Fruit fly (Drosophila melanogaster): ENCODE measurements around the gene TkR99D.

TkR99D gene

DNA sequence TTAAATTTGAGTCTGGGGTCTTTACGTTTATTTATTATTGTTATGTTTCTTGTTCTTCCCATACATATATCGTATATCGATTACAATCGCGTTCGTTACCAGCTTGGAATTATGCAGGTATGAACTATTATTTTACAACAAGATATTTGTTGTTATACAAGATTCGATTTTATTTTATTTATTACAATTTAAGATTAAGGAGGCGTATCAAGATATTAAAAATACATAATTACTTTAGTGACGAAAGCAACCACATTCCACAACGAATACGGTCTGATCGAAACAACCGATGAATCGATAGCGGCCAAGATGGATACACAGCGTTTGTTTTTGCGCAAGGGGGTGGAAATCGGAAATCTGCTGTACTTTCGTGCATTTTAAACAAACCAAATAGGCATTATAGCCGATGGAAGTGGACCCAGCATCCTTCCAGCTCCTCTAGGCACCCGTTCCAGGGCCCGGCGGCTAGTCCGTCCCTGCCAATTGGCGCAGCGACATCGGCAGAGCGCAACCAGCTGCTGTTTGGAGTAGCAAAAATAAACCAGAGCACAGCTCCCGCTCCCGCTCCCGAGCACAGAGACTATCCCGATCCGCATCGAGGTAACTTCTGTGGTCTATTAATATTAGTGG is 28.5 kb upstream of the TkR99D start, which contains the start of the genes CG15525 and CG11504 (continued):
- TF ChIP-seq crp (GFP tag; optimal IDR thresholded peaks at IDR 0.05): peak in 1 of 2 experiments; percentile 33
- TF ChIP-seq YL-1 (GFP tag; optimal IDR thresholded peaks at IDR 0.05): peak; percentile 79
- peak; percentile 3 for TF ChIP-seq NC2β (GFP tag; optimal IDR thresholded peaks at IDR 0.05)
- no peak for TF ChIP-seq Hey (tag; optimal IDR thresholded peaks at IDR 0.05)
- no peak for TF ChIP-seq CG30431 (GFP tag; optimal IDR thresholded peaks at IDR 0.05)
- TF ChIP-seq CG10366 (GFP tag; IDR thresholded peaks at IDR 0.05): peak; percentile 54; the same call in 1 of the 2 replicates
- TF ChIP-seq Spps (tag; optimal IDR thresholded peaks at IDR 0.05): peak; percentile 46
- TF ChIP-seq CG18476 (GFP tag; optimal IDR thresholded peaks at IDR 0.05): peak; percentile 47
- TF ChIP-seq CG43689 (GFP tag; IDR thresholded peaks at IDR 0.05): no peak
- peak; percentile 67 for TF ChIP-seq sob (GFP tag; IDR thresholded peaks at IDR 0.05)
- TF ChIP-seq insv (GFP tag; optimal IDR thresholded peaks at IDR 0.05): peak in 1 of 2 experiments; percentile 7
- no peak for TF ChIP-seq CG8388 (GFP tag; optimal IDR thresholded peaks at IDR 0.05)
- TF ChIP-seq prd (optimal IDR thresholded peaks at IDR 0.05): no peak
- peak; percentile 82 for TF ChIP-seq prd (GFP tag; IDR thresholded peaks at IDR 0.05)
- no peak for TF ChIP-seq CG10959 (GFP tag; IDR thresholded peaks at IDR 0.05)
- peak; percentile 51 for TF ChIP-seq shn (GFP tag; optimal IDR thresholded peaks at IDR 0.05)
- no peak for TF ChIP-seq cato (GFP tag; optimal IDR thresholded peaks at IDR 0.05; ENCODE audit: borderline replicate concordance)
- TF ChIP-seq CG17186 (GFP tag; optimal IDR thresholded peaks at IDR 0.05): peak; percentile 71
- TF ChIP-seq slbo (GFP tag; IDR thresholded peaks at IDR 0.05): peak; percentile 84
- no peak for TF ChIP-seq Nf-YB (GFP tag; optimal IDR thresholded peaks at IDR 0.05)
- TF ChIP-seq vfl (GFP tag; optimal IDR thresholded peaks at IDR 0.05): peak; percentile 34
- peak; percentile 49 for TF ChIP-seq CG10267 (tag; optimal IDR thresholded peaks at IDR 0.05)
- no peak; the same call in 1 of the 3 replicates for TF ChIP-seq CG17361 (GFP tag; IDR thresholded peaks at IDR 0.05)
- peak; percentile 16 for TF ChIP-seq CG8089 (GFP tag; optimal IDR thresholded peaks at IDR 0.05)
- TF ChIP-seq lilli (GFP tag; optimal IDR thresholded peaks at IDR 0.05): peak; percentile 68
- peak; percentile 90 for TF ChIP-seq Dref (GFP tag; IDR thresholded peaks at IDR 0.05)
- peak; percentile 8 for TF ChIP-seq CG8944 (GFP tag; optimal IDR thresholded peaks at IDR 0.05)
- no peak for TF ChIP-seq schlank (tag; optimal IDR thresholded peaks at IDR 0.05)
- no peak for TF ChIP-seq ab (GFP tag; optimal IDR thresholded peaks at IDR 0.05)
- no peak for TF ChIP-seq exex (tag; optimal IDR thresholded peaks at IDR 0.05)
- TF ChIP-seq ken (GFP tag; IDR thresholded peaks at IDR 0.05): no peak
- TF ChIP-seq CG11695 (GFP tag; IDR thresholded peaks at IDR 0.05): no peak
- TF ChIP-seq Sry-β (GFP tag; optimal IDR thresholded peaks at IDR 0.05): no peak
- TF ChIP-seq CG2199 (GFP tag; IDR thresholded peaks at IDR 0.05): no peak
- peak; percentile 41 for TF ChIP-seq fu2 (GFP tag; optimal IDR thresholded peaks at IDR 0.05)
- TF ChIP-seq CG9215 (GFP tag; IDR thresholded peaks at IDR 0.05): peak; percentile 57
- peak; percentile 53 for TF ChIP-seq CG4424 (GFP tag; optimal IDR thresholded peaks at IDR 0.05)
- TF ChIP-seq CG16813 (GFP tag; IDR thresholded peaks at IDR 0.05; ENCODE audit: partially characterized antibody): peak; percentile 91
- no peak for TF ChIP-seq CG14050 (GFP tag; IDR thresholded peaks at IDR 0.05)
- peak; percentile 52; the same call in 1 of the 2 replicates for TF ChIP-seq NFAT (GFP tag; IDR thresholded peaks at IDR 0.05)
- peak; percentile 72 for TF ChIP-seq Rfx (GFP tag; IDR thresholded peaks at IDR 0.05)
- TF ChIP-seq emc (GFP tag; optimal IDR thresholded peaks at IDR 0.05): no peak
- TF ChIP-seq CG4820 (GFP tag; optimal IDR thresholded peaks at IDR 0.05): peak; percentile 37
- no peak for TF ChIP-seq salm (tag; optimal IDR thresholded peaks at IDR 0.05)
- no peak for TF ChIP-seq NC2α (GFP tag; optimal IDR thresholded peaks at IDR 0.05)
- no peak for TF ChIP-seq odd (GFP tag; optimal IDR thresholded peaks at IDR 0.05)
- TF ChIP-seq mam (GFP tag; optimal IDR thresholded peaks at IDR 0.05): peak; percentile 82
- peak; percentile 48 for TF ChIP-seq Sin3A (optimal IDR thresholded peaks at IDR 0.05)
- TF ChIP-seq gem (tag; optimal IDR thresholded peaks at IDR 0.05): no peak
- TF ChIP-seq bsh (GFP tag; optimal IDR thresholded peaks at IDR 0.05): peak in 1 of 2 experiments; percentile 44
- peak; percentile 70 for TF ChIP-seq CG8290 (GFP tag; optimal IDR thresholded peaks at IDR 0.05)
- no peak for TF ChIP-seq CG8290 (tag; optimal IDR thresholded peaks at IDR 0.05)
